Worm (Caenorhabditis elegans) whole organism, L1 larva: ENCODE measurements around the gene let-767.

Source experiments
- C16A3.4 ChIP-seq: fragments of 150-350 bp; optimal IDR thresholded peaks from 2 replicates; lab custom pipeline; 2014; ENCODE audit warnings: missing biosample characterization, missing genetic modification characterization
- F16B12.6 ChIP-seq: fragments of 150-350 bp; optimal IDR thresholded peaks from 2 replicates; lab custom pipeline; 2014; ENCODE audit warnings: missing biosample characterization, missing genetic modification characterization
- Y116A8C.19 ChIP-seq: sonication (generic microtip); optimal IDR thresholded peaks from 2 replicates; lab custom pipeline; 2016; ENCODE audit warnings: missing compliant biosample characterization, missing genetic modification characterization, borderline replicate concordance
- aha-1 ChIP-seq: fragments of 150-350 bp; optimal IDR thresholded peaks from 2 replicates; lab custom pipeline; 2014; ENCODE audit warnings: missing biosample characterization, missing genetic modification characterization
- ceh-63 ChIP-seq: fragments of 200-800 bp; sonication (Bioruptor generic); optimal IDR thresholded peaks from 2 replicates; lab custom pipeline; 2018; ENCODE audit warnings: mild to moderate bottlenecking, missing genetic modification characterization, missing compliant biosample characterization
- ceh-8 ChIP-seq: fragments of 200-800 bp; sonication (Bioruptor generic); optimal IDR thresholded peaks from 2 replicates; lab custom pipeline; 2018; ENCODE audit warnings: mild to moderate bottlenecking, missing genetic modification characterization, moderate library complexity, missing compliant biosample characterization
- ceh-82 ChIP-seq, 3 experiments: fragments of 150-350 bp in 1 of 3; sonication (generic microtip) in 2 of 3; optimal IDR thresholded peaks; 2 replicates each; lab custom pipeline; 2014 to 2017; ENCODE audit warnings: missing biosample characterization in 3 of 3, missing genetic modification characterization in 3 of 3
- ceh-90 ChIP-seq: sonication (generic microtip); optimal IDR thresholded peaks from 2 replicates; lab custom pipeline; 2016; ENCODE audit warnings: missing genetic modification characterization, missing compliant biosample characterization
- dpl-1 ChIP-seq, 3 experiments: fragments of 150-350 bp in 2 of 3; sonication (generic microtip) in 1 of 3; optimal IDR thresholded peaks; 2 replicates each; lab custom pipeline; 2014 to 2017; ENCODE audit warnings: missing biosample characterization in 3 of 3, missing genetic modification characterization in 3 of 3, missing genetic modification reagents in 3 of 3
- dsc-1 ChIP-seq: sonication (generic microtip); optimal IDR thresholded peaks from 2 replicates; lab custom pipeline; 2016; ENCODE audit warnings: mild to moderate bottlenecking, missing genetic modification characterization, missing compliant biosample characterization
- efl-1 ChIP-seq, 4 experiments: fragments of 150-350 bp; optimal IDR thresholded peaks in 3 of 4; peaks in 1 of 4; 1 replicate in 1 of 4; 2 replicates in 3 of 4; lab custom pipeline; 2014; ENCODE audit warnings: missing biosample characterization in 2 of 4, missing genetic modification characterization in 2 of 4, missing genetic modification reagents in 2 of 4
- efl-3 ChIP-seq: fragments of 200-800 bp; sonication (Bioruptor generic); optimal IDR thresholded peaks from 2 replicates; lab custom pipeline; 2018; ENCODE audit warnings: mild to moderate bottlenecking, missing genetic modification characterization, missing compliant biosample characterization
- egl-27 ChIP-seq, 2 experiments: fragments of 150-350 bp in 1 of 2; sonication (generic microtip); optimal IDR thresholded peaks; 3 replicates each; lab custom pipeline; 2017 to 2018; ENCODE audit warnings: missing biosample characterization in 2 of 2, missing genetic modification characterization in 2 of 2, missing genetic modification reagents in 2 of 2
- elt-3 ChIP-seq, 6 experiments: fragments of 150-350 bp in 1 of 6; sonication (generic microtip); optimal IDR thresholded peaks; 2 replicates each; lab custom pipeline; 2017 to 2018; ENCODE audit warnings: missing biosample characterization in 6 of 6, missing genetic modification characterization in 6 of 6, inconsistent platforms in 1 of 6
- fkh-4 ChIP-seq: sonication (generic microtip); optimal IDR thresholded peaks from 2 replicates; lab custom pipeline; 2016; ENCODE audit warnings: missing compliant biosample characterization, missing genetic modification characterization, borderline replicate concordance
- grh-1 ChIP-seq: fragments of 200-800 bp; sonication (Bioruptor generic); IDR thresholded peaks from 2 replicates; pipeline ENCODE4 v1.3.6; 2022; ENCODE audit warnings: missing genetic modification reagents, missing genetic modification characterization, missing compliant biosample characterization
- hpl-2 ChIP-seq: fragments of 150-350 bp; optimal IDR thresholded peaks from 2 replicates; lab custom pipeline; 2014; ENCODE audit warnings: missing biosample characterization, missing genetic modification reagents, missing genetic modification characterization
- isw-1 ChIP-seq: fragments of 200-800 bp; sonication (Bioruptor generic); IDR thresholded peaks from 2 replicates; pipeline ENCODE4 v1.3.6; 2022; ENCODE audit warnings: missing genetic modification characterization, missing compliant biosample characterization
- jun-1 ChIP-seq: fragments of 150-350 bp; optimal IDR thresholded peaks from 2 replicates; lab custom pipeline; 2014; ENCODE audit warnings: missing biosample characterization, missing genetic modification reagents, missing genetic modification characterization
- lin-14 ChIP-seq: fragments of 200-800 bp; sonication (Bioruptor generic); optimal IDR thresholded peaks from 2 replicates; lab custom pipeline; 2018; ENCODE audit warnings: mild to moderate bottlenecking, missing genetic modification characterization, moderate library complexity, missing compliant biosample characterization
- lin-35 ChIP-seq, 2 experiments: fragments of 150-350 bp; optimal IDR thresholded peaks; 2 replicates each; lab custom pipeline; 2014; ENCODE audit warnings: missing biosample characterization in 2 of 2, missing genetic modification characterization in 2 of 2, missing genetic modification reagents in 2 of 2
- lir-3 ChIP-seq: sonication (generic microtip); optimal IDR thresholded peaks from 2 replicates; lab custom pipeline; 2016; ENCODE audit warnings: mild to moderate bottlenecking, missing genetic modification characterization, moderate library complexity, missing compliant biosample characterization; ENCODE audit not compliant: poor library complexity
- mab-9 ChIP-seq: fragments of 200-800 bp; sonication (Bioruptor generic); IDR thresholded peaks from 2 replicates; pipeline ENCODE4 v1.3.6; 2022; ENCODE audit warnings: missing genetic modification reagents, missing genetic modification characterization, missing compliant biosample characterization
- mdl-1 ChIP-seq, 2 experiments: fragments of 150-350 bp; optimal IDR thresholded peaks; 2 replicates each; lab custom pipeline; 2014 to 2017; ENCODE audit warnings: missing biosample characterization in 2 of 2, missing genetic modification characterization in 2 of 2, inconsistent platforms in 1 of 2
- mep-1 ChIP-seq: fragments of 150-350 bp; optimal IDR thresholded peaks from 2 replicates; lab custom pipeline; 2014; ENCODE audit warnings: missing biosample characterization, missing genetic modification characterization
- nhr-11 ChIP-seq: fragments of 150-350 bp; optimal IDR thresholded peaks from 2 replicates; lab custom pipeline; 2014; ENCODE audit warnings: missing biosample characterization, missing genetic modification characterization
- nhr-19 ChIP-seq: fragments of 200-800 bp; sonication (Bioruptor generic); conservative IDR thresholded peaks from 2 replicates; pipeline ENCODE4 v1.3.6; 2022; ENCODE audit warnings: missing genetic modification characterization, missing compliant biosample characterization
- nhr-237 ChIP-seq: fragments of 150-350 bp; optimal IDR thresholded peaks from 2 replicates; lab custom pipeline; 2014; ENCODE audit warnings: missing biosample characterization, missing genetic modification characterization
- nhr-28 ChIP-seq: fragments of 150-350 bp; optimal IDR thresholded peaks from 2 replicates; lab custom pipeline; 2014; ENCODE audit warnings: missing biosample characterization, missing genetic modification characterization
- nhr-76 ChIP-seq: sonication (generic microtip); optimal IDR thresholded peaks from 2 replicates; lab custom pipeline; 2017; ENCODE audit warnings: missing biosample characterization, missing genetic modification characterization
- nhr-77 ChIP-seq: fragments of 150-350 bp; optimal IDR thresholded peaks from 2 replicates; lab custom pipeline; 2014; ENCODE audit warnings: missing biosample characterization, missing genetic modification characterization
- nhr-85 ChIP-seq: sonication (generic microtip); peaks from one replicate; lab custom pipeline; 2016; ENCODE audit warnings: missing genetic modification characterization, inconsistent platforms, missing compliant biosample characterization
- nhr-90 ChIP-seq: sonication (generic microtip); optimal IDR thresholded peaks from 2 replicates; lab custom pipeline; 2016; ENCODE audit warnings: mild to moderate bottlenecking, missing genetic modification characterization, missing compliant biosample characterization; ENCODE audit not compliant: poor library complexity
- pag-3 ChIP-seq: sonication (generic microtip); optimal IDR thresholded peaks from 2 replicates; lab custom pipeline; 2017; ENCODE audit warnings: missing genetic modification characterization, mild to moderate bottlenecking, missing compliant biosample characterization, antibody characterized with exemption, borderline replicate concordance; ENCODE audit not compliant: insufficient read depth
- pax-3 ChIP-seq: fragments of 200-800 bp; sonication (Bioruptor generic); optimal IDR thresholded peaks from 2 replicates; lab custom pipeline; 2018; ENCODE audit warnings: mild to moderate bottlenecking, missing genetic modification characterization, moderate library complexity, missing compliant biosample characterization
- pqm-1 ChIP-seq: sonication (generic microtip); optimal IDR thresholded peaks from 3 replicates; lab custom pipeline; 2017; ENCODE audit warnings: missing biosample characterization, missing genetic modification characterization
- rnt-1 ChIP-seq: sonication (generic microtip); optimal IDR thresholded peaks from 2 replicates; lab custom pipeline; 2016; ENCODE audit warnings: mild to moderate bottlenecking, missing genetic modification characterization, moderate library complexity, missing compliant biosample characterization
- skn-1 ChIP-seq: fragments of 150-350 bp; optimal IDR thresholded peaks from 2 replicates; lab custom pipeline; 2014; ENCODE audit warnings: missing biosample characterization, missing genetic modification characterization
- snpc-4 ChIP-seq: fragments of 150-350 bp; optimal IDR thresholded peaks from 2 replicates; lab custom pipeline; 2014; ENCODE audit warnings: missing biosample characterization, missing genetic modification characterization
- sox-4 ChIP-seq: sonication (generic microtip); optimal IDR thresholded peaks from 2 replicates; lab custom pipeline; 2016; ENCODE audit warnings: missing genetic modification characterization, missing compliant biosample characterization
- sup-37 ChIP-seq: fragments of 200-800 bp; sonication (Bioruptor generic); optimal IDR thresholded peaks from 2 replicates; lab custom pipeline; 2018; ENCODE audit warnings: mild to moderate bottlenecking, missing genetic modification characterization, missing compliant biosample characterization
- tbx-2 ChIP-seq: sonication (generic microtip); optimal IDR thresholded peaks from 2 replicates; lab custom pipeline; 2016; ENCODE audit warnings: missing genetic modification characterization, missing compliant biosample characterization
- unc-30 ChIP-seq: sonication (generic microtip); optimal IDR thresholded peaks from 2 replicates; lab custom pipeline; 2017; ENCODE audit warnings: missing biosample characterization, missing genetic modification characterization
- unc-86 ChIP-seq: sonication (generic microtip); optimal IDR thresholded peaks from 2 replicates; lab custom pipeline; 2016; ENCODE audit warnings: missing genetic modification characterization, missing compliant biosample characterization
- unc-98 ChIP-seq: fragments of 200-800 bp; sonication (Bioruptor generic); IDR thresholded peaks from 2 replicates; pipeline ENCODE4 v1.3.6; 2022; ENCODE audit warnings: missing genetic modification characterization, missing compliant biosample characterization
- xbp-1 ChIP-seq: sonication (generic microtip); optimal IDR thresholded peaks from 2 replicates; lab custom pipeline; 2016; ENCODE audit warnings: missing genetic modification characterization, missing compliant biosample characterization
- zag-1 ChIP-seq: fragments of 150-350 bp; optimal IDR thresholded peaks from 2 replicates; lab custom pipeline; 2014; ENCODE audit warnings: missing biosample characterization, missing genetic modification characterization
- zip-4 ChIP-seq: fragments of 200-800 bp; sonication (Bioruptor generic); optimal IDR thresholded peaks from 2 replicates; lab custom pipeline; 2018; ENCODE audit warnings: mild to moderate bottlenecking, missing genetic modification characterization, moderate library complexity, missing compliant biosample characterization
- ztf-4 ChIP-seq: fragments of 150-350 bp; optimal IDR thresholded peaks from 2 replicates; lab custom pipeline; 2014; ENCODE audit warnings: missing biosample characterization, missing genetic modification characterization

The let-767 gene

ce11 chrIII:6355359-6355758 lies 15.6 kb upstream of the let-767 start:
- TF ChIP-seq dsc-1 (tag; lab: Kevin White, UChicago) (no peak), nhr-19 (no peak), mab-9 (GFP tag; lab: Robert Waterston, UW) (no peak), nhr-77 (peak; percentile 8), grh-1 (GFP tag; lab: Robert Waterston, UW) (no peak), nhr-237 (tag; lab: Kevin White, UChicago) (no peak), pqm-1 (tag; lab: Kevin White, UChicago) (no peak), efl-3 (GFP tag; lab: Kevin White, UChicago) (no peak), mep-1 (tag; lab: Kevin White, UChicago) (no peak), rnt-1 (peak; percentile 2), jun-1 (tag; lab: Kevin White, UChicago) (no peak), lin-14 (GFP tag; lab: Kevin White, UChicago) (no peak), mdl-1 (tag; optimal IDR thresholded peaks at IDR 0.05; lab: Kevin White, UChicago) (no peak), ceh-82 (tag; optimal IDR thresholded peaks at IDR 0.05; lab: Kevin White, UChicago) (no peak), aha-1 (tag; lab: Kevin White, UChicago) (no peak), efl-1 (optimal IDR thresholded peaks at IDR 0.05; lab: Kevin White, UChicago) (no peak), efl-1 (GFP tag; optimal IDR thresholded peaks at IDR 0.05 in 1 of 2; lab: Kevin White, UChicago) (peak in 1 of 2 experiments; percentile 58), ceh-90 (tag; lab: Kevin White, UChicago) (no peak), egl-27 (tag; optimal IDR thresholded peaks at IDR 0.05; lab: Kevin White, UChicago) (no peak), dpl-1 (GFP tag; optimal IDR thresholded peaks at IDR 0.05; lab: Kevin White, UChicago) (no peak), ceh-63 (GFP tag; lab: Kevin White, UChicago) (no peak), hpl-2 (GFP tag; lab: Kevin White, UChicago) (no peak)

ce11 chrIII:6353084-6353483 lies 13.3 kb upstream of the let-767 start, which contains the start of gene akap-1:
TSS of gene akap-1 (plus strand) at chrIII:6353384.
- TF ChIP-seq fkh-4 (no peak), pax-3 (peak; percentile 2)

- TF ChIP-seq unc-30 (tag; lab: Kevin White, UChicago): no peak
- TF ChIP-seq Y116A8C.19 (tag; lab: Kevin White, UChicago): no peak
- no peak for TF ChIP-seq ceh-8 (GFP tag; lab: Kevin White, UChicago)
- no peak for TF ChIP-seq zag-1 (tag; lab: Kevin White, UChicago)
- no peak for TF ChIP-seq snpc-4 (tag; lab: Kevin White, UChicago)
- TF ChIP-seq C16A3.4 (tag; lab: Kevin White, UChicago): no peak
- TF ChIP-seq lir-3 (tag; lab: Kevin White, UChicago): peak; percentile 15
- TF ChIP-seq nhr-90 (tag; lab: Kevin White, UChicago): no peak
- TF ChIP-seq nhr-11: no peak
- TF ChIP-seq pqm-1 (tag; lab: Kevin White, UChicago): no peak
- TF ChIP-seq nhr-76: no peak
- no peak for TF ChIP-seq fkh-4
- no peak for TF ChIP-seq skn-1 (tag; lab: Kevin White, UChicago)
- TF ChIP-seq F16B12.6: no peak
- TF ChIP-seq elt-3 (tag; optimal IDR thresholded peaks at IDR 0.05; lab: Kevin White, UChicago): no peak
- TF ChIP-seq unc-86 (tag; lab: Kevin White, UChicago): peak; percentile 97
- TF ChIP-seq pag-3 (tag; lab: Kevin White, UChicago): no peak
- TF ChIP-seq nhr-28: no peak
- TF ChIP-seq tbx-2 (tag; lab: Kevin White, UChicago): peak; percentile 54
- no peak for TF ChIP-seq nhr-77
- no peak for TF ChIP-seq unc-98 (GFP tag; lab: Robert Waterston, UW)
- no peak for TF ChIP-seq zip-4 (GFP tag; lab: Kevin White, UChicago)
- TF ChIP-seq nhr-237 (tag; lab: Kevin White, UChicago): no peak
- no peak for TF ChIP-seq sup-37
- TF ChIP-seq lin-35 (GFP tag; optimal IDR thresholded peaks at IDR 0.05; lab: Kevin White, UChicago): no peak
- TF ChIP-seq rnt-1: no peak
- TF ChIP-seq xbp-1 (tag; lab: Kevin White, UChicago): no peak
- no peak for TF ChIP-seq isw-1 (GFP tag; lab: Robert Waterston, UW)
- TF ChIP-seq nhr-85 (tag; lab: Kevin White, UChicago): no peak
- TF ChIP-seq ztf-4 (tag; lab: Kevin White, UChicago): peak; percentile 10
- TF ChIP-seq lin-14 (GFP tag; lab: Kevin White, UChicago): peak; percentile 85
- no peak for TF ChIP-seq sox-4 (tag; lab: Kevin White, UChicago)
These were observed 12.7 kb upstream of the let-767 start for ce11 chrIII:6352459-6352858.
